Worm (Caenorhabditis elegans) whole organism, L1 larva: Measurements from ENCODE around the gene ZK867.2.

ENCODE experiments used
- C04F5.9 ChIP-seq: sonication (generic microtip); optimal IDR thresholded peaks from 2 replicates; lab custom pipeline; 2016; ENCODE audit warnings: missing genetic modification characterization, missing compliant biosample characterization
- C34B4.2 ChIP-seq: sonication (generic microtip); optimal IDR thresholded peaks from 2 replicates; lab custom pipeline; 2017; ENCODE audit warnings: mild to moderate bottlenecking, missing genetic modification characterization, missing compliant biosample characterization
- blmp-1 ChIP-seq: fragments of 150-350 bp; optimal IDR thresholded peaks from 2 replicates; lab custom pipeline; 2014; ENCODE audit warnings: missing biosample characterization, missing genetic modification characterization
- ceh-8 ChIP-seq: fragments of 200-800 bp; sonication (Bioruptor generic); optimal IDR thresholded peaks from 2 replicates; lab custom pipeline; 2018; ENCODE audit warnings: mild to moderate bottlenecking, missing genetic modification characterization, moderate library complexity, missing compliant biosample characterization
- ceh-90 ChIP-seq: sonication (generic microtip); optimal IDR thresholded peaks from 2 replicates; lab custom pipeline; 2016; ENCODE audit warnings: missing genetic modification characterization, missing compliant biosample characterization
- dpl-1 ChIP-seq, 3 experiments: fragments of 150-350 bp in 2 of 3; sonication (generic microtip) in 1 of 3; optimal IDR thresholded peaks; 2 replicates each; lab custom pipeline; 2014 to 2017; ENCODE audit warnings: missing biosample characterization in 3 of 3, missing genetic modification characterization in 3 of 3, missing genetic modification reagents in 3 of 3
- elt-2 ChIP-seq: sonication (generic microtip); optimal IDR thresholded peaks from 2 replicates; lab custom pipeline; 2016; ENCODE audit warnings: missing genetic modification characterization, mild to moderate bottlenecking, inconsistent platforms, missing compliant biosample characterization, missing genetic modification reagents
- elt-3 ChIP-seq, 6 experiments: fragments of 150-350 bp in 1 of 6; sonication (generic microtip); optimal IDR thresholded peaks; 2 replicates each; lab custom pipeline; 2017 to 2018; ENCODE audit warnings: missing biosample characterization in 6 of 6, missing genetic modification characterization in 6 of 6, inconsistent platforms in 1 of 6
- ets-5 ChIP-seq: fragments of 200-800 bp; sonication (Bioruptor generic); IDR thresholded peaks from 2 replicates; pipeline ENCODE4 v1.3.6; 2022; ENCODE audit warnings: missing genetic modification characterization, missing compliant biosample characterization
- fkh-8 ChIP-seq: sonication (generic microtip); optimal IDR thresholded peaks from 2 replicates; lab custom pipeline; 2016; ENCODE audit warnings: mild to moderate bottlenecking, missing genetic modification characterization, missing compliant biosample characterization
- grh-1 ChIP-seq: fragments of 200-800 bp; sonication (Bioruptor generic); IDR thresholded peaks from 2 replicates; pipeline ENCODE4 v1.3.6; 2022; ENCODE audit warnings: missing genetic modification reagents, missing genetic modification characterization, missing compliant biosample characterization
- hlh-4 ChIP-seq: sonication (generic microtip); optimal IDR thresholded peaks from 2 replicates; lab custom pipeline; 2016; ENCODE audit warnings: mild to moderate bottlenecking, missing genetic modification characterization, missing compliant biosample characterization
- lin-14 ChIP-seq: fragments of 200-800 bp; sonication (Bioruptor generic); optimal IDR thresholded peaks from 2 replicates; lab custom pipeline; 2018; ENCODE audit warnings: mild to moderate bottlenecking, missing genetic modification characterization, moderate library complexity, missing compliant biosample characterization
- lin-15B ChIP-seq: fragments of 150-350 bp; sonication (generic microtip); optimal IDR thresholded peaks from 3 replicates; lab custom pipeline; 2014; ENCODE audit warnings: missing biosample characterization, missing genetic modification characterization
- lin-35 ChIP-seq, 2 experiments: fragments of 150-350 bp; optimal IDR thresholded peaks; 2 replicates each; lab custom pipeline; 2014; ENCODE audit warnings: missing biosample characterization in 2 of 2, missing genetic modification characterization in 2 of 2, missing genetic modification reagents in 2 of 2
- lir-3 ChIP-seq: sonication (generic microtip); optimal IDR thresholded peaks from 2 replicates; lab custom pipeline; 2016; ENCODE audit warnings: mild to moderate bottlenecking, missing genetic modification characterization, moderate library complexity, missing compliant biosample characterization; ENCODE audit not compliant: poor library complexity
- mab-9 ChIP-seq: fragments of 200-800 bp; sonication (Bioruptor generic); IDR thresholded peaks from 2 replicates; pipeline ENCODE4 v1.3.6; 2022; ENCODE audit warnings: missing genetic modification reagents, missing genetic modification characterization, missing compliant biosample characterization
- mdl-1 ChIP-seq, 2 experiments: fragments of 150-350 bp; optimal IDR thresholded peaks; 2 replicates each; lab custom pipeline; 2014 to 2017; ENCODE audit warnings: missing biosample characterization in 2 of 2, missing genetic modification characterization in 2 of 2, inconsistent platforms in 1 of 2
- mep-1 ChIP-seq: fragments of 150-350 bp; optimal IDR thresholded peaks from 2 replicates; lab custom pipeline; 2014; ENCODE audit warnings: missing biosample characterization, missing genetic modification characterization
- nhr-19 ChIP-seq: fragments of 200-800 bp; sonication (Bioruptor generic); conservative IDR thresholded peaks from 2 replicates; pipeline ENCODE4 v1.3.6; 2022; ENCODE audit warnings: missing genetic modification characterization, missing compliant biosample characterization
- nhr-20 ChIP-seq: sonication (generic microtip); optimal IDR thresholded peaks from 2 replicates; lab custom pipeline; 2016; ENCODE audit warnings: mild to moderate bottlenecking, missing genetic modification characterization, missing compliant biosample characterization
- nhr-237 ChIP-seq: fragments of 150-350 bp; optimal IDR thresholded peaks from 2 replicates; lab custom pipeline; 2014; ENCODE audit warnings: missing biosample characterization, missing genetic modification characterization
- nhr-47 ChIP-seq: sonication (generic microtip); optimal IDR thresholded peaks from 2 replicates; lab custom pipeline; 2016; ENCODE audit warnings: mild to moderate bottlenecking, missing genetic modification characterization, moderate library complexity, missing compliant biosample characterization
- nhr-71 ChIP-seq: sonication (generic microtip); optimal IDR thresholded peaks from 2 replicates; lab custom pipeline; 2016; ENCODE audit warnings: mild to moderate bottlenecking, missing genetic modification characterization, moderate library complexity, missing compliant biosample characterization
- nhr-84 ChIP-seq: sonication (generic microtip); optimal IDR thresholded peaks from 2 replicates; lab custom pipeline; 2017; ENCODE audit warnings: missing biosample characterization, missing genetic modification characterization
- rnt-1 ChIP-seq: sonication (generic microtip); optimal IDR thresholded peaks from 2 replicates; lab custom pipeline; 2016; ENCODE audit warnings: mild to moderate bottlenecking, missing genetic modification characterization, moderate library complexity, missing compliant biosample characterization
- skn-1 ChIP-seq: fragments of 150-350 bp; optimal IDR thresholded peaks from 2 replicates; lab custom pipeline; 2014; ENCODE audit warnings: missing biosample characterization, missing genetic modification characterization
- snu-23 ChIP-seq: sonication (generic microtip); optimal IDR thresholded peaks from 2 replicates; lab custom pipeline; 2016; ENCODE audit warnings: missing genetic modification characterization, missing compliant biosample characterization
- sptf-1 ChIP-seq: fragments of 150-350 bp; optimal IDR thresholded peaks from 2 replicates; lab custom pipeline; 2014; ENCODE audit warnings: missing biosample characterization, missing genetic modification characterization
- tlp-1 ChIP-seq: fragments of 150-350 bp; optimal IDR thresholded peaks from 2 replicates; lab custom pipeline; 2014; ENCODE audit warnings: missing biosample characterization, missing genetic modification characterization
- unc-30 ChIP-seq: sonication (generic microtip); optimal IDR thresholded peaks from 2 replicates; lab custom pipeline; 2017; ENCODE audit warnings: missing biosample characterization, missing genetic modification characterization
- unc-98 ChIP-seq: fragments of 200-800 bp; sonication (Bioruptor generic); IDR thresholded peaks from 2 replicates; pipeline ENCODE4 v1.3.6; 2022; ENCODE audit warnings: missing genetic modification characterization, missing compliant biosample characterization
- vab-15 ChIP-seq: sonication (generic microtip); optimal IDR thresholded peaks from 2 replicates; lab custom pipeline; 2017; ENCODE audit warnings: missing genotype, mild to moderate bottlenecking, missing genetic modification characterization, missing compliant biosample characterization
- xbp-1 ChIP-seq: sonication (generic microtip); optimal IDR thresholded peaks from 2 replicates; lab custom pipeline; 2016; ENCODE audit warnings: missing genetic modification characterization, missing compliant biosample characterization

ZK867.2 gene

ce11 chrX:7193894-7194614 lies 12.5 kb upstream of the ZK867.2 start, which contains the start of gene dnj-7 (continued):
- TF ChIP-seq vab-15 (tag; lab: Kevin White, UChicago) (no peak), nhr-47 (tag; lab: Kevin White, UChicago) (no peak), elt-3 (tag; optimal IDR thresholded peaks at IDR 0.05; lab: Kevin White, UChicago) (peak in 2 of 6 experiments; percentile 54 to 79), sptf-1 (tag; lab: Kevin White, UChicago) (no peak), blmp-1 (tag; lab: Kevin White, UChicago) (peak; percentile 39), C04F5.9 (tag; lab: Kevin White, UChicago) (no peak), lir-3 (tag; lab: Kevin White, UChicago) (no peak), C34B4.2 (tag; lab: Kevin White, UChicago) (no peak), ceh-90 (tag; lab: Kevin White, UChicago) (no peak)
- TF ChIP-seq, all 84 proteins: peak for 25

- TF ChIP-seq skn-1 (tag; lab: Kevin White, UChicago) (no peak), elt-3 (tag; optimal IDR thresholded peaks at IDR 0.05; lab: Kevin White, UChicago) (no peak), lir-3 (tag; lab: Kevin White, UChicago) (no peak), fkh-8 (tag; lab: Kevin White, UChicago) (no peak), grh-1 (no peak), unc-30 (no peak), lin-14 (GFP tag; lab: Kevin White, UChicago) (no peak), dpl-1 (GFP tag; optimal IDR thresholded peaks at IDR 0.05; lab: Kevin White, UChicago) (no peak)
Measured at ce11 chrX:7199831-7200414, 6.6 kb upstream of the ZK867.2 start, which contains the start of gene C55B6.1. C55B6.1 (plus strand) TSS chrX:7200364.

ce11 chrX:7200475-7200874 lies 6.0 kb upstream of the ZK867.2 start:
- TF ChIP-seq hlh-4 (tag; lab: Kevin White, UChicago) (no peak), ceh-8 (no peak), xbp-1 (tag; lab: Kevin White, UChicago) (no peak), nhr-47 (tag; lab: Kevin White, UChicago) (no peak), mab-9 (GFP tag; lab: Robert Waterston, UW) (no peak), rnt-1 (tag; lab: Kevin White, UChicago) (peak; percentile 13), mdl-1 (tag; optimal IDR thresholded peaks at IDR 0.05; lab: Kevin White, UChicago) (peak in 1 of 2 experiments; percentile 13), tlp-1 (no peak), snu-23 (GFP tag; lab: Kevin White, UChicago) (no peak), nhr-71 (tag; lab: Kevin White, UChicago) (peak; percentile 46), lin-15B (tag; lab: Kevin White, UChicago) (no peak), nhr-237 (tag; lab: Kevin White, UChicago) (no peak), ets-5 (GFP tag; lab: Robert Waterston, UW) (no peak), lir-3 (tag; lab: Kevin White, UChicago) (no peak), unc-98 (GFP tag; lab: Robert Waterston, UW) (no peak), lin-35 (GFP tag; optimal IDR thresholded peaks at IDR 0.05; lab: Kevin White, UChicago) (peak in 1 of 2 experiments; percentile 30), mep-1 (tag; lab: Kevin White, UChicago) (no peak), elt-2 (tag; lab: Kevin White, UChicago) (peak; percentile 93), nhr-20 (tag; lab: Kevin White, UChicago) (peak; percentile 6), nhr-19 (GFP tag; lab: Robert Waterston, UW) (peak; percentile 30), nhr-84 (tag; lab: Kevin White, UChicago) (no peak)
